Worm (Caenorhabditis elegans): ENCODE measurements around the gene lipl-5.

- TF ChIP-seq lin-13 (GFP tag; optimal IDR thresholded peaks at IDR 0.05): no peak
- TF ChIP-seq zag-1 (tag; optimal IDR thresholded peaks at IDR 0.05): no peak
- no peak for TF ChIP-seq ZK546.5 (tag; optimal IDR thresholded peaks at IDR 0.05)
- no peak for TF ChIP-seq mdl-1 (tag; optimal IDR thresholded peaks at IDR 0.05)
Observed at ce11 chrV:376790-377189, 8.8 kb upstream of the lipl-5 start.
